Worm (Caenorhabditis elegans) whole organism, L4 larva: Measurements from ENCODE around the gene fut-1.

Experiments used
- ceh-32 ChIP-seq: sonication (generic microtip); optimal IDR thresholded peaks from 2 replicates; lab custom pipeline; 2016; ENCODE audit warnings: mild to moderate bottlenecking, missing genetic modification characterization, missing compliant biosample characterization; ENCODE audit not compliant: poor library complexity
- ceh-82 ChIP-seq: sonication (generic microtip); optimal IDR thresholded peaks from 2 replicates; lab custom pipeline; 2017; ENCODE audit warnings: missing biosample characterization, missing genetic modification characterization
- ces-1 ChIP-seq: fragments of 150-350 bp; sonication (generic microtip); optimal IDR thresholded peaks from 4 replicates; lab custom pipeline; 2014; ENCODE audit warnings: missing biosample characterization, missing genetic modification reagents, missing genetic modification characterization
- nhr-10 ChIP-seq: fragments of 150-350 bp; optimal IDR thresholded peaks from 2 replicates; lab custom pipeline; 2014; ENCODE audit warnings: missing biosample characterization, missing genetic modification characterization
- pha-4 ChIP-seq, 2 experiments: fragments of 150-350 bp in 1 of 2; fragments of 200-800 bp in 1 of 2; sonication (Bioruptor generic) in 1 of 2; IDR thresholded peaks in 1 of 2; optimal IDR thresholded peaks in 1 of 2; 2 replicates each; pipeline versions ENCODE4 v1.3.6 to Lab custom; 2014 to 2022; ENCODE audit warnings: missing genetic modification characterization in 2 of 2, missing genetic modification reagents in 2 of 2, missing biosample characterization in 1 of 2, missing compliant biosample characterization in 1 of 2
- snpc-1.2 ChIP-seq: fragments of 200-800 bp; sonication (Bioruptor generic); IDR thresholded peaks from 2 replicates; pipeline ENCODE4 v1.3.6; 2022; ENCODE audit warnings: missing genetic modification reagents, missing genetic modification characterization, missing compliant biosample characterization
- tag-97 ChIP-seq: fragments of 200-800 bp; sonication (Bioruptor generic); IDR thresholded peaks from 2 replicates; pipeline ENCODE4 v1.3.6; 2022; ENCODE audit warnings: missing genetic modification characterization, missing compliant biosample characterization
- unc-62 ChIP-seq, 3 experiments: fragments of 150-350 bp in 1 of 3; sonication (generic microtip); optimal IDR thresholded peaks in 2 of 3; peaks in 1 of 3; 1 replicate in 1 of 3; 2 replicates in 2 of 3; lab custom pipeline; 2014 to 2017; ENCODE audit warnings: missing biosample characterization in 3 of 3, missing genetic modification characterization in 3 of 3, missing genetic modification reagents in 3 of 3, missing genotype in 1 of 3

ce11 chrII:8792640-8793039 lies 33.2 kb upstream of the fut-1 start, which contains the start of gene idpa-2:
- TF ChIP-seq ceh-82 (tag; lab: Kevin White, UChicago): no peak
- TF ChIP-seq ces-1 (GFP tag; lab: Kevin White, UChicago): no peak
- no peak for TF ChIP-seq nhr-10 (tag; lab: Kevin White, UChicago)
- TF ChIP-seq snpc-1.2 (GFP tag; lab: Robert Waterston, UW): no peak
- no peak for TF ChIP-seq ceh-32 (tag; lab: Kevin White, UChicago)
- no peak for TF ChIP-seq unc-62 (GFP tag; optimal IDR thresholded peaks at IDR 0.05 in 1 of 2; lab: Kevin White, UChicago)
- no peak for TF ChIP-seq unc-62 (tag; optimal IDR thresholded peaks at IDR 0.05; lab: Kevin White, UChicago)
- no peak for TF ChIP-seq tag-97 (GFP tag; lab: Robert Waterston, UW)
- TF ChIP-seq pha-4 (GFP tag; IDR thresholded peaks at IDR 0.05; lab: Robert Waterston, UW): no peak
- TF ChIP-seq pha-4 (tag; optimal IDR thresholded peaks at IDR 0.05; lab: Kevin White, UChicago): no peak
